Fruit fly (Drosophila melanogaster): ENCODE measurements around the gene Spt20.

DNA sequence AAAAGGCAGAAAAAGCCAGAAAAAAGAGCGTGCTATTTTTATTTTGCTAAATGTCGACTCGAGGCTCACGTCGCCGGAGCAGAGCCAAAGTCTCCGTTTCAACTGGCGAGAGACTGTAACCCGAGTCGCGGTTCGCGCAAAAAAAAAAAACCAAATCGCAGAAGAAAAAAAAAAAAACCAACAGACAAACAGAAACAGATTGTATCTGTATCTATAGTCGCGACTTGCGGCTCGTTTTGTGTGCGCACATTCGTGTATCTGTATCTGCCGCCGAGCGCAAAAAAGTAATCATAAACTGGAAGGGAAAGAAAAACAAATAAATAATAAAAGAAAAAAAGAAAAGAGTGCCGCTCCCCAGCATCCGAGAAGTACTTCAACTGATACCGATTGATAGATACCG is 7.4 kb upstream of the Spt20 start:
- TF ChIP-seq CG8301 (tag; optimal IDR thresholded peaks at IDR 0.05) (peak; percentile 68), CG10348 (GFP tag; IDR thresholded peaks at IDR 0.05) (no peak)
